ENCODE assay signal across 2 fruit fly cellular contexts in the genomic region with DNA sequence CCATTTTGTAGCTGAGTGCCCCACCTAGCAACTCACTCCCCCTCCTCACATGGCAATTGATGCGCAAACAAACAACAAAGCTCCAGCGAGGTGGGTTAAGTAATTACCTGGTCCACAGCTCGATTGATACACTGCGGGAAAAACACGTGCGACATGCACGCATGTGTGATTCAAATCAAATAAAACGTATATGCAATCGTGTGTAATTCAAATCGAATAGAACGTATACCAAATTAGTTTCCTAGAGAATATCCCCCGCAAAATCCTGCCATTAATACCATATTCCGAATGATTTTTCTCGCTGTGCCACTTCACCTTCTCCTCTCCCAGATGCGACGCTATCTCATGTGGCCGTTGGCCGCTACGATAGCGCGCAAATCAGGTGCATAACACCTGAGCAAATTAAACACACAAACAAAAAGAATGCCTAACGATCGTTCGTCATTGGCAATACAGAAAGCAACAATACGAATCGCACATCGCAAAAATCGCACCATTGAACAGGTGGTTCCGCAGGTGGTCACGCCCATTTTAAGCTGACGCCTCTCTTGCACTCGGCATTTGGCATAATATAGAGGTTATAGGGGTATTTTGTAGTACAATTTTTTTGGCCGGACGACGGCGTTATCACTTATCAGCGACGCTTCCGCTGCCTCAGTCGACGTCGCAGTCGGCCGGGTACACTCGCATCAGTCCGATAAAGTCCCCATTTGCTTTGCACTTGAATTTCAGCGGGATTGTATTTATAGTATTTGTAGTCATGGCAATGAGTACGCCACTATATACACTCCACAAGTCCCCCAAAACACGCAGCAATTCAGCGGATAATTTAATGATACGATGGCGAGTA.
TF ChIP-seq lines count a peak whose summit lies in the region.

No protein-coding gene starts in this region.

TF ChIP-seq in whole organism, embryonic, 481 proteins besides CTCF, POLR2A, EP300 and RAD21 (continued from another document and continues in another):
- peak; percentile 42; the same call in 1 of the 2 replicates for TF ChIP-seq CG14667 (GFP tag; IDR thresholded peaks at IDR 0.05; lab: Robert Waterston, UW)
- peak; percentile 72 for TF ChIP-seq CG32772 (GFP tag; IDR thresholded peaks at IDR 0.05; lab: Robert Waterston, UW)
- TF ChIP-seq danr (GFP tag; IDR thresholded peaks at IDR 0.05; lab: Robert Waterston, UW) = no peak
- TF ChIP-seq tin (GFP tag; optimal IDR thresholded peaks at IDR 0.05; lab: Kevin White, UChicago) = peak; percentile 62
- no peak for TF ChIP-seq CG15696 (tag; optimal IDR thresholded peaks at IDR 0.05; lab: Kevin White, UChicago)
- no peak for TF ChIP-seq CG4328 (GFP tag; optimal IDR thresholded peaks at IDR 0.05; lab: Kevin White, UChicago)
- TF ChIP-seq CG5180 (GFP tag; optimal IDR thresholded peaks at IDR 0.05; lab: Kevin White, UChicago) = peak; percentile 29
- peak; percentile 29 for TF ChIP-seq D19A (tag; optimal IDR thresholded peaks at IDR 0.05; lab: Kevin White, UChicago)
- peak; percentile 68 for TF ChIP-seq jing (GFP tag; optimal IDR thresholded peaks at IDR 0.05; lab: Kevin White, UChicago)
- peak; percentile 71 for TF ChIP-seq zfh2 (GFP tag; optimal IDR thresholded peaks at IDR 0.05; lab: Kevin White, UChicago)
- peak; percentile 58 for TF ChIP-seq Ssrp (tag; optimal IDR thresholded peaks at IDR 0.05; lab: Kevin White, UChicago)
- TF ChIP-seq CG11085 (GFP tag; IDR thresholded peaks at IDR 0.05; lab: Robert Waterston, UW) = peak; percentile 20; the same call in 1 of the 2 replicates
- peak; percentile 80 for TF ChIP-seq ase (GFP tag; IDR thresholded peaks at IDR 0.05; lab: Robert Waterston, UW)
- TF ChIP-seq usp (GFP tag; optimal IDR thresholded peaks at IDR 0.05; lab: Kevin White, UChicago) = no peak
- TF ChIP-seq nom (GFP tag; optimal IDR thresholded peaks at IDR 0.05; lab: Kevin White, UChicago) = no peak
- peak; percentile 79 for TF ChIP-seq lmd (GFP tag; IDR thresholded peaks at IDR 0.05; lab: Robert Waterston, UW)
- no peak for TF ChIP-seq CG2202 (tag; optimal IDR thresholded peaks at IDR 0.05; lab: Kevin White, UChicago)
- peak; percentile 68 for TF ChIP-seq CG11093 (GFP tag; IDR thresholded peaks at IDR 0.05; lab: Robert Waterston, UW)
- no peak for TF ChIP-seq Ets97D (GFP tag; optimal IDR thresholded peaks at IDR 0.05; lab: Kevin White, UChicago)
- TF ChIP-seq CG1832 (GFP tag; optimal IDR thresholded peaks at IDR 0.05; lab: Kevin White, UChicago) = no peak
- TF ChIP-seq CG17359 (tag; optimal IDR thresholded peaks at IDR 0.05; lab: Kevin White, UChicago) = peak; percentile 78
- 0 out of 2 replicates have a peak, but pooled peaks have one; percentile 31 for TF ChIP-seq toy (GFP tag; IDR thresholded peaks at IDR 0.05; lab: Robert Waterston, UW)
- peak; percentile 42 for TF ChIP-seq CG4730 (GFP tag; IDR thresholded peaks at IDR 0.05; lab: Robert Waterston, UW)
- no peak for TF ChIP-seq CG30020 (tag; optimal IDR thresholded peaks at IDR 0.05; lab: Kevin White, UChicago)
- TF ChIP-seq onecut (GFP tag; IDR thresholded peaks at IDR 0.05; lab: Robert Waterston, UW) = peak; percentile 54
- TF ChIP-seq Med (GFP tag; lab: Kevin White, UChicago) = peak; percentile 92
- TF ChIP-seq CG12155 (GFP tag; optimal IDR thresholded peaks at IDR 0.05; lab: Kevin White, UChicago) = peak; percentile 55
- peak; percentile 28 for TF ChIP-seq CG6813 (GFP tag; optimal IDR thresholded peaks at IDR 0.05; lab: Kevin White, UChicago)
- TF ChIP-seq BEAF-32 (GFP tag; optimal IDR thresholded peaks at IDR 0.05; lab: Kevin White, UChicago) = no peak
- no peak for TF ChIP-seq CG6791 (GFP tag; IDR thresholded peaks at IDR 0.05; lab: Robert Waterston, UW; ENCODE audit: partially characterized antibody)
- peak; percentile 48; the same call in 1 of the 2 replicates for TF ChIP-seq MBD-R2 (GFP tag; IDR thresholded peaks at IDR 0.05; lab: Robert Waterston, UW)
- peak; percentile 74 for TF ChIP-seq seq (GFP tag; IDR thresholded peaks at IDR 0.05; lab: Robert Waterston, UW)
- no peak for TF ChIP-seq CG14860 (GFP tag; IDR thresholded peaks at IDR 0.05; lab: Robert Waterston, UW; ENCODE audit: partially characterized antibody)
- peak; percentile 45 for TF ChIP-seq CG16815 (GFP tag; optimal IDR thresholded peaks at IDR 0.05; lab: Kevin White, UChicago)
- peak; percentile 62 for TF ChIP-seq bcd (GFP tag; optimal IDR thresholded peaks at IDR 0.05; lab: Kevin White, UChicago)
- TF ChIP-seq ems (GFP tag; optimal IDR thresholded peaks at IDR 0.05; lab: Kevin White, UChicago) = peak; percentile 4
- no peak for TF ChIP-seq grn (GFP tag; optimal IDR thresholded peaks at IDR 0.05; lab: Kevin White, UChicago)
- TF ChIP-seq CG17912 (GFP tag; optimal IDR thresholded peaks at IDR 0.05; lab: Kevin White, UChicago) = no peak
- TF ChIP-seq CG15514 (GFP tag; optimal IDR thresholded peaks at IDR 0.05; lab: Kevin White, UChicago) = peak; percentile 38
- TF ChIP-seq Aef1 (GFP tag; IDR thresholded peaks at IDR 0.05; lab: Robert Waterston, UW) = peak; percentile 56; the same call in 2 of the 3 replicates
- no peak for TF ChIP-seq B-H2 (GFP tag; optimal IDR thresholded peaks at IDR 0.05; lab: Kevin White, UChicago)
- TF ChIP-seq mam (GFP tag; optimal IDR thresholded peaks at IDR 0.05; lab: Kevin White, UChicago) = peak; percentile 80
- peak; percentile 39; the same call in 1 of the 2 replicates for TF ChIP-seq dimm (GFP tag; IDR thresholded peaks at IDR 0.05; lab: Robert Waterston, UW)
- no peak for TF ChIP-seq CG7928 (GFP tag; optimal IDR thresholded peaks at IDR 0.05; lab: Kevin White, UChicago)
- no peak for TF ChIP-seq CG13894 (tag; optimal IDR thresholded peaks at IDR 0.05; lab: Kevin White, UChicago)
- TF ChIP-seq CG13775 (GFP tag; optimal IDR thresholded peaks at IDR 0.05; lab: Kevin White, UChicago) = peak; percentile 69
- TF ChIP-seq CG18262 (tag; optimal IDR thresholded peaks at IDR 0.05; lab: Kevin White, UChicago) = peak; percentile 54
- TF ChIP-seq sna (GFP tag; IDR thresholded peaks at IDR 0.05; lab: Robert Waterston, UW; ENCODE audit: partially characterized antibody) = no peak
- TF ChIP-seq odd (GFP tag; optimal IDR thresholded peaks at IDR 0.05; lab: Kevin White, UChicago) = peak; percentile 9
- TF ChIP-seq CG15601 (tag; optimal IDR thresholded peaks at IDR 0.05; lab: Kevin White, UChicago) = peak; percentile 43
- peak; percentile 33; the same call in 1 of the 3 replicates for TF ChIP-seq z (GFP tag; IDR thresholded peaks at IDR 0.05; lab: Robert Waterston, UW)
- peak; percentile 53; the same call in 1 of the 2 replicates for TF ChIP-seq crol (GFP tag; IDR thresholded peaks at IDR 0.05; lab: Robert Waterston, UW)
- peak; percentile 74 for TF ChIP-seq CG12219 (GFP tag; optimal IDR thresholded peaks at IDR 0.05; lab: Kevin White, UChicago)
- peak; percentile 68 for TF ChIP-seq esg (GFP tag; conservative IDR thresholded peaks at IDR 0.05; lab: Robert Waterston, UW)
- TF ChIP-seq NFAT (GFP tag; IDR thresholded peaks at IDR 0.05; lab: Robert Waterston, UW) = peak; percentile 3; the same call in 1 of the 2 replicates
- TF ChIP-seq her (GFP tag; optimal IDR thresholded peaks at IDR 0.05; lab: Kevin White, UChicago) = peak; percentile 68
- TF ChIP-seq Sox100B (GFP tag; optimal IDR thresholded peaks at IDR 0.05; lab: Kevin White, UChicago) = peak; percentile 55
- peak; percentile 11 for TF ChIP-seq CG8281 (tag; optimal IDR thresholded peaks at IDR 0.05; lab: Kevin White, UChicago)
- peak; percentile 67 for TF ChIP-seq CG17612 (GFP tag; IDR thresholded peaks at IDR 0.05; lab: Robert Waterston, UW)

TF ChIP-seq in whole organism, prepupa, 60 proteins besides CTCF, POLR2A, EP300 and RAD21 (continued from another document):
- TF ChIP-seq CG6792 (GFP tag; optimal IDR thresholded peaks at IDR 0.05; lab: Kevin White, UChicago) (peak; percentile 78), svp (GFP tag; lab: Kevin White, UChicago) (peak; percentile 93), CG6808 (GFP tag; optimal IDR thresholded peaks at IDR 0.05; lab: Kevin White, UChicago) (no peak), CG8319 (GFP tag; optimal IDR thresholded peaks at IDR 0.05; lab: Kevin White, UChicago) (peak; percentile 54), CG6163 (GFP tag; IDR thresholded peaks at IDR 0.05; lab: Robert Waterston, UW) (peak; percentile 94), CG15336 (GFP tag; IDR thresholded peaks at IDR 0.05; lab: Robert Waterston, UW) (peak; percentile 83), CG11762 (GFP tag; optimal IDR thresholded peaks at IDR 0.05; lab: Kevin White, UChicago; ENCODE audit: insufficient read depth) (peak; percentile 58), dac (GFP tag; optimal IDR thresholded peaks at IDR 0.05; lab: Kevin White, UChicago) (peak; percentile 68), CG6276 (GFP tag; optimal IDR thresholded peaks at IDR 0.05; lab: Kevin White, UChicago) (peak; percentile 51), lz (GFP tag; optimal IDR thresholded peaks at IDR 0.05; lab: Kevin White, UChicago) (peak; percentile 86), CG32006 (GFP tag; optimal IDR thresholded peaks at IDR 0.05; lab: Kevin White, UChicago) (peak; percentile 87), Hr39 (GFP tag; optimal IDR thresholded peaks at IDR 0.05; lab: Kevin White, UChicago) (peak; percentile 92), CG11902 (GFP tag; optimal IDR thresholded peaks at IDR 0.05; lab: Kevin White, UChicago) (peak; percentile 80)
